Worm (Caenorhabditis elegans) whole organism, late embryonic: ENCODE measurements around the gene ZK470.14.

ENCODE experiments used
- F13H6.1 ChIP-seq: sonication (generic microtip); optimal IDR thresholded peaks from 2 replicates; lab custom pipeline; 2016; ENCODE audit warnings: missing genetic modification characterization, missing compliant biosample characterization
- ceh-2 ChIP-seq: sonication (generic microtip); optimal IDR thresholded peaks from 2 replicates; lab custom pipeline; 2016; ENCODE audit warnings: missing genotype, missing genetic modification characterization, missing compliant biosample characterization
- elt-2 ChIP-seq: sonication (generic microtip); optimal IDR thresholded peaks from 2 replicates; lab custom pipeline; 2016; ENCODE audit warnings: missing genetic modification reagents, missing genetic modification characterization, missing compliant biosample characterization
- eyg-1 ChIP-seq: sonication (generic microtip); optimal IDR thresholded peaks from 2 replicates; lab custom pipeline; 2016; ENCODE audit warnings: missing genotype, missing genetic modification characterization, missing compliant biosample characterization
- hlh-13 ChIP-seq: fragments of 200-800 bp; sonication (Bioruptor generic); optimal IDR thresholded peaks from 2 replicates; lab custom pipeline; 2018; ENCODE audit warnings: mild to moderate bottlenecking, missing genetic modification characterization, missing compliant biosample characterization
- nhr-11 ChIP-seq: fragments of 150-350 bp; optimal IDR thresholded peaks from 2 replicates; lab custom pipeline; 2014; ENCODE audit warnings: missing biosample characterization, missing genetic modification characterization
- pros-1 ChIP-seq: fragments of 150-350 bp; optimal IDR thresholded peaks from 2 replicates; lab custom pipeline; 2014; ENCODE audit warnings: missing biosample characterization, missing genetic modification reagents, missing genetic modification characterization
- zip-5 ChIP-seq: sonication (generic microtip); optimal IDR thresholded peaks from 2 replicates; lab custom pipeline; 2016; ENCODE audit warnings: missing genetic modification characterization, missing compliant biosample characterization

- TF ChIP-seq hlh-13 (GFP tag; lab: Kevin White, UChicago): no peak
- TF ChIP-seq eyg-1 (tag; lab: Kevin White, UChicago): no peak
- no peak for TF ChIP-seq pros-1 (tag; lab: Kevin White, UChicago)
- no peak for TF ChIP-seq ceh-2 (tag; lab: Kevin White, UChicago)
- TF ChIP-seq nhr-11 (tag; lab: Kevin White, UChicago): no peak
- TF ChIP-seq elt-2 (tag; lab: Kevin White, UChicago): no peak
- no peak for TF ChIP-seq F13H6.1
- TF ChIP-seq zip-5 (tag; lab: Kevin White, UChicago): no peak
These were observed 29.2 kb downstream of the ZK470.14 start, which contains the start of gene F20B6.4 for ce11 chrX:4196431-4196830.
